Worm (Caenorhabditis elegans): ENCODE measurements around the gene clec-141.

ce11 chrII:5425633-5426032 lies 18.2 kb upstream of the clec-141 start, which contains the start of gene F07F6.8:
- TF ChIP-seq tra-4 (tag; optimal IDR thresholded peaks at IDR 0.05), result no peak
- TF ChIP-seq ets-7 (tag; optimal IDR thresholded peaks at IDR 0.05), result no peak

Data from whole organism, early embryonic.